Fruit fly (Drosophila melanogaster) whole organism, prepupa: Measurements from ENCODE around the gene CG43732.

ENCODE experiments used
- Blimp-1 ChIP-seq: fragments of 200-800 bp; sonication (Bioruptor generic); optimal IDR thresholded peaks from 3 replicates; lab custom pipeline; 2017; ENCODE audit warnings: missing biosample characterization, missing genetic modification characterization, mild to moderate bottlenecking, moderate library complexity, missing genetic modification reagents
- CG10631 ChIP-seq: fragments of 200-800 bp; sonication (Bioruptor generic); optimal IDR thresholded peaks from 2 replicates; lab custom pipeline; 2016; ENCODE audit warnings: missing biosample characterization, missing genetic modification characterization
- CG10669 ChIP-seq: fragments of 200-800 bp; sonication (Bioruptor generic); optimal IDR thresholded peaks from 3 replicates; lab custom pipeline; 2018; ENCODE audit warnings: missing biosample characterization, mild to moderate bottlenecking, missing genetic modification characterization, moderate library complexity
- CG11294 ChIP-seq: fragments of 200-800 bp; sonication (Bioruptor generic); IDR thresholded peaks from 2 replicates; pipeline ENCODE4 v1.3.6; 2022; ENCODE audit warnings: missing biosample characterization, missing genetic modification characterization
- CG11762 ChIP-seq: fragments of 200-800 bp; sonication (Bioruptor generic); optimal IDR thresholded peaks from 3 replicates; lab custom pipeline; 2016; ENCODE audit warnings: missing biosample characterization, missing genetic modification characterization; ENCODE audit not compliant: insufficient read depth
- CG15336 ChIP-seq: fragments of 200-800 bp; sonication (Bioruptor generic); IDR thresholded peaks from 2 replicates; pipeline ENCODE4 v1.3.6; 2022; ENCODE audit warnings: missing biosample characterization, missing genetic modification characterization
- CG1621 ChIP-seq: fragments of 200-800 bp; sonication (Bioruptor generic); optimal IDR thresholded peaks from 3 replicates; lab custom pipeline; 2018; ENCODE audit warnings: missing biosample characterization, mild to moderate bottlenecking, missing genetic modification characterization
- CG16779 ChIP-seq: fragments of 200-800 bp; sonication (Bioruptor generic); optimal IDR thresholded peaks from 3 replicates; lab custom pipeline; 2017; ENCODE audit warnings: missing biosample characterization, mild to moderate bottlenecking, missing genetic modification characterization
- CG3032 ChIP-seq: fragments of 200-800 bp; optimal IDR thresholded peaks from 2 replicates; lab custom pipeline; 2019; ENCODE audit warnings: missing biosample characterization, mild to moderate bottlenecking, missing genetic modification characterization, moderate library complexity
- CG6163 ChIP-seq: fragments of 200-800 bp; sonication (Bioruptor generic); IDR thresholded peaks from 3 replicates; pipeline ENCODE4 v1.3.6; 2022; ENCODE audit warnings: missing biosample characterization, missing genetic modification characterization
- CG6808 ChIP-seq: fragments of 200-800 bp; sonication (Bioruptor generic); optimal IDR thresholded peaks from 3 replicates; lab custom pipeline; 2017; ENCODE audit warnings: missing biosample characterization, missing genetic modification characterization, mild to moderate bottlenecking, moderate library complexity, missing genetic modification reagents
- CG6854 ChIP-seq: fragments of 200-800 bp; sonication (Bioruptor generic); optimal IDR thresholded peaks from 2 replicates; lab custom pipeline; 2017; ENCODE audit warnings: missing biosample characterization, mild to moderate bottlenecking, missing genetic modification characterization
- CG8319 ChIP-seq: fragments of 200-800 bp; sonication (Bioruptor generic); optimal IDR thresholded peaks from 3 replicates; lab custom pipeline; 2016; ENCODE audit warnings: missing biosample characterization, missing genetic modification characterization
- CG8632 ChIP-seq: fragments of 200-800 bp; sonication (Bioruptor generic); optimal IDR thresholded peaks from 3 replicates; lab custom pipeline; 2016; ENCODE audit warnings: missing biosample characterization, missing genetic modification characterization
- Eip78C ChIP-seq: fragments of 200-800 bp; sonication (Bioruptor generic); peaks from one replicate; lab custom pipeline; 2016; ENCODE audit warnings: missing biosample characterization, missing genetic modification characterization
- Eip93F ChIP-seq: fragments of 200-800 bp; sonication (Bioruptor generic); optimal IDR thresholded peaks from 2 replicates; lab custom pipeline; 2016; ENCODE audit warnings: missing biosample characterization, mild to moderate bottlenecking, missing genetic modification characterization
- Ets21C ChIP-seq: fragments of 200-800 bp; sonication (Bioruptor generic); optimal IDR thresholded peaks from 3 replicates; lab custom pipeline; 2016; ENCODE audit warnings: missing biosample characterization, missing genetic modification characterization
- Ets96B ChIP-seq: fragments of 200-800 bp; optimal IDR thresholded peaks from 2 replicates; lab custom pipeline; 2019; ENCODE audit warnings: missing biosample characterization, mild to moderate bottlenecking, missing genetic modification characterization, moderate library complexity
- Gug ChIP-seq: fragments of 200-800 bp; sonication (Bioruptor generic); IDR thresholded peaks from 2 replicates; pipeline ENCODE4 v1.3.6; 2022; ENCODE audit warnings: missing biosample characterization, missing genetic modification characterization
- Hr38 ChIP-seq: sonication (Bioruptor generic); optimal IDR thresholded peaks from 2 replicates; lab custom pipeline; 2016; ENCODE audit warnings: missing biosample characterization, missing genetic modification characterization
- Hr39 ChIP-seq: fragments of 200-800 bp; sonication (Bioruptor generic); optimal IDR thresholded peaks from 2 replicates; lab custom pipeline; 2016; ENCODE audit warnings: missing biosample characterization, missing genetic modification characterization
- Hr4 ChIP-seq: fragments of 200-800 bp; sonication (Bioruptor generic); optimal IDR thresholded peaks from 3 replicates; lab custom pipeline; 2016; ENCODE audit warnings: missing biosample characterization, missing genetic modification characterization
- Lpt ChIP-seq: fragments of 200-800 bp; sonication (Bioruptor generic); optimal IDR thresholded peaks from 3 replicates; lab custom pipeline; 2016; ENCODE audit warnings: missing biosample characterization, missing genetic modification characterization
- OdsH ChIP-seq: fragments of 200-800 bp; sonication (Bioruptor generic); optimal IDR thresholded peaks from 3 replicates; lab custom pipeline; 2016; ENCODE audit warnings: missing biosample characterization, missing genetic modification characterization
- Smox ChIP-seq: fragments of 200-800 bp; sonication (Bioruptor generic); optimal IDR thresholded peaks from 3 replicates; lab custom pipeline; 2016; ENCODE audit warnings: missing biosample characterization, missing genetic modification characterization
- Sox102F ChIP-seq: fragments of 200-800 bp; sonication (Bioruptor generic); optimal IDR thresholded peaks from 2 replicates; lab custom pipeline; 2016; ENCODE audit warnings: missing biosample characterization, mild to moderate bottlenecking, missing genetic modification characterization
- Sox14 ChIP-seq: fragments of 200-800 bp; sonication (Bioruptor generic); optimal IDR thresholded peaks from 3 replicates; lab custom pipeline; 2016; ENCODE audit warnings: missing biosample characterization, missing genetic modification characterization
- Sox15 ChIP-seq: fragments of 200-800 bp; sonication (Bioruptor generic); optimal IDR thresholded peaks from 3 replicates; lab custom pipeline; 2016; ENCODE audit warnings: missing biosample characterization, missing genetic modification characterization
- achi ChIP-seq: fragments of 200-800 bp; sonication (Bioruptor generic); optimal IDR thresholded peaks from 3 replicates; lab custom pipeline; 2016; ENCODE audit warnings: missing biosample characterization, missing genetic modification characterization
- dac ChIP-seq: fragments of 200-800 bp; sonication (Bioruptor generic); optimal IDR thresholded peaks from 2 replicates; lab custom pipeline; 2017; ENCODE audit warnings: missing biosample characterization, mild to moderate bottlenecking, missing genetic modification characterization
- dsx ChIP-seq: fragments of 200-800 bp; optimal IDR thresholded peaks from 3 replicates; lab custom pipeline; 2019; ENCODE audit warnings: missing biosample characterization, mild to moderate bottlenecking, missing genetic modification characterization, moderate library complexity; ENCODE audit not compliant: poor library complexity, severe bottlenecking
- eg ChIP-seq: fragments of 200-800 bp; sonication (Bioruptor generic); IDR thresholded peaks from 3 replicates; pipeline ENCODE4 v1.3.6; 2022; ENCODE audit warnings: missing biosample characterization, missing genetic modification characterization
- esn ChIP-seq: fragments of 200-800 bp; sonication (Bioruptor generic); optimal IDR thresholded peaks from 2 replicates; lab custom pipeline; 2016; ENCODE audit warnings: missing biosample characterization, mild to moderate bottlenecking, missing genetic modification characterization, moderate library complexity
- fd59A ChIP-seq: fragments of 200-800 bp; sonication (Bioruptor generic); optimal IDR thresholded peaks from 2 replicates; lab custom pipeline; 2017; ENCODE audit warnings: missing biosample characterization, mild to moderate bottlenecking, missing genetic modification characterization, missing genetic modification reagents
- fd85E ChIP-seq: fragments of 200-800 bp; sonication (Bioruptor generic); optimal IDR thresholded peaks from 3 replicates; lab custom pipeline; 2016; ENCODE audit warnings: missing biosample characterization, missing genetic modification characterization
- fkh ChIP-seq: fragments of 200-800 bp; sonication (Bioruptor generic); optimal IDR thresholded peaks from 3 replicates; lab custom pipeline; 2017; ENCODE audit warnings: missing biosample characterization, mild to moderate bottlenecking, missing genetic modification characterization, moderate library complexity
- net ChIP-seq: fragments of 200-800 bp; sonication (Bioruptor generic); optimal IDR thresholded peaks from 3 replicates; lab custom pipeline; 2016; ENCODE audit warnings: missing biosample characterization, missing genetic modification characterization
- salr ChIP-seq, 2 experiments: fragments of 200-800 bp; sonication (Bioruptor generic); optimal IDR thresholded peaks; 3 replicates each; lab custom pipeline; 2016 to 2018; ENCODE audit warnings: missing biosample characterization in 2 of 2, missing genetic modification characterization in 2 of 2, mild to moderate bottlenecking in 1 of 2
- ss ChIP-seq, 2 experiments: fragments of 200-800 bp; sonication (Bioruptor generic); optimal IDR thresholded peaks; 2 replicates in 1 of 2; 3 replicates in 1 of 2; lab custom pipeline; 2017 to 2018; ENCODE audit warnings: mild to moderate bottlenecking in 2 of 2, missing biosample characterization in 2 of 2, missing genetic modification characterization in 2 of 2, moderate library complexity in 1 of 2
- svp ChIP-seq: fragments of 200-800 bp; sonication (Bioruptor generic); peaks from one replicate; lab custom pipeline; 2016; ENCODE audit warnings: missing biosample characterization, missing genetic modification characterization
- vri ChIP-seq: fragments of 200-800 bp; sonication (Bioruptor generic); optimal IDR thresholded peaks from 3 replicates; lab custom pipeline; 2016; ENCODE audit warnings: missing biosample characterization, mild to moderate bottlenecking, missing genetic modification characterization

The CG43732 gene

DNA sequence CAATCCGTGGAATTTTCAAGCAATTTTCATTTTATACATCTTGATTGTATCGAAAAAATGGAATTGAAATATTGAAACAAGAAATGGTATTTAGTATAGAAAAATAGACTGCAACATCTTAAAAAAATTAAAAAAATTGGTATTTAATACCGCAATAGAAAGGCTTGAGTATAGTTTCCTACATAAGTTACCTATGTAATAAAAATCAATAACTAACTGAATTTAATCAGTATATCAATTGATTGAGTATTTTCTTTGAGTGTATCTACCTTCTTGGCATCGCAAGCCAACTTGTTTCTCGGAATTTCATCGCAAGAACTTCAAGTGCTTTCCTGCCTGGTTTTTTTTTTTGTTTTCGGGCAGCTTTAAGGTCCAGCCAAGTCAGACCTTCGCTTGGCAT lies 40.5 kb downstream of the CG43732 start (continued):
- TF ChIP-seq Sox102F (GFP tag; lab: Kevin White, UChicago) (peak; percentile 77), svp (GFP tag; lab: Kevin White, UChicago) (peak; percentile 93), eg (no peak), Eip78C (peak; percentile 96), Ets96B (peak; percentile 81), Sox15 (GFP tag; lab: Kevin White, UChicago) (peak; percentile 33), CG11762 (peak; percentile 51), CG8632 (GFP tag; lab: Kevin White, UChicago) (peak; percentile 48)

- no peak for TF ChIP-seq Sox14 (GFP tag; lab: Kevin White, UChicago)
- peak; percentile 15 for TF ChIP-seq vri (GFP tag; lab: Kevin White, UChicago)
- TF ChIP-seq fkh (GFP tag; lab: Kevin White, UChicago), result peak; percentile 44
Observed at dm6 chr3R:18991721-18992120, 41.7 kb downstream of the CG43732 start.

DNA sequence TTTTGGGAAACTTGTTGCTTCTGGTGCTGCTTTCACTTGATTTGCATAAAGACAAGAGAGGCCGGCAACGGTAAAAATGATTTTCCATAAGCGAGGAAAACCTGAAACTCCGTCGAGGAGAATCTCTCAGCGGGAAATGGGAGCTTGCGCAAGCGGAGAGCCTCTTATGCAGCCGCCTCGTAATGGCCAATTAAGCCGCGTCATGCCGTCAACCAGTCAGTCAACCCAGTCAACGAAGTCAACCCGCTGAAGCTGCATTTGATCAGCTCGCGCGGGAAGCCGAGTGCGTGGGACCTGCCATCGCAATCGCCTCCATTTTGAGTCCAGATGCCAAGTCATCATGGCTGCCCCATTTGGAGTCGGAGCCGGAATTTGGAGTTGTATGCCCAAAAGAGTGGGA lies 43.2 kb downstream of the CG43732 start:
- TF ChIP-seq Blimp-1 (GFP tag; lab: Kevin White, UChicago), result no peak
- TF ChIP-seq CG11762, result no peak
- no peak for TF ChIP-seq CG6163 (GFP tag; lab: Robert Waterston, UW)
- no peak for TF ChIP-seq net (GFP tag; lab: Kevin White, UChicago)
- no peak for TF ChIP-seq CG10631 (GFP tag; lab: Kevin White, UChicago)
- no peak for TF ChIP-seq fkh (GFP tag; lab: Kevin White, UChicago)
- no peak for TF ChIP-seq fd59A (GFP tag; lab: Kevin White, UChicago)
- TF ChIP-seq CG8319, result no peak
- no peak for TF ChIP-seq achi (GFP tag; lab: Kevin White, UChicago)
- TF ChIP-seq Sox102F (GFP tag; lab: Kevin White, UChicago), result no peak

- TF ChIP-seq fd59A (GFP tag; lab: Kevin White, UChicago) (peak; percentile 84), Gug (GFP tag; lab: Robert Waterston, UW) (peak; percentile 83), CG16779 (peak; percentile 75), CG6163 (GFP tag; lab: Robert Waterston, UW) (peak; percentile 95), CG8319 (peak; percentile 94), dsx (GFP tag; lab: Kevin White, UChicago) (peak; percentile 87), Lpt (GFP tag; lab: Kevin White, UChicago) (peak; percentile 89), esn (GFP tag; lab: Kevin White, UChicago) (peak; percentile 94), CG10669 (GFP tag; lab: Kevin White, UChicago) (peak; percentile 90), achi (GFP tag; lab: Kevin White, UChicago) (peak; percentile 94), CG6854 (GFP tag; lab: Kevin White, UChicago) (peak; percentile 84), fkh (GFP tag; lab: Kevin White, UChicago) (no peak), CG8632 (GFP tag; lab: Kevin White, UChicago) (peak; percentile 93), Ets21C (GFP tag; lab: Kevin White, UChicago) (peak; percentile 86), CG15336 (peak; percentile 91), salr (GFP tag; optimal IDR thresholded peaks at IDR 0.05; lab: Kevin White, UChicago) (peak; percentile 78 to 90), Hr38 (GFP tag; lab: Kevin White, UChicago) (no peak), CG1621 (peak; percentile 83), ss (GFP tag; optimal IDR thresholded peaks at IDR 0.05; lab: Kevin White, UChicago) (peak; percentile 77 to 89), CG3032 (tag; lab: Kevin White, UChicago) (peak; percentile 86), CG10631 (GFP tag; lab: Kevin White, UChicago) (peak; percentile 92), Blimp-1 (GFP tag; lab: Kevin White, UChicago) (peak; percentile 58), Ets96B (peak; percentile 90), fd85E (peak; percentile 85), Eip78C (peak; percentile 99), Smox (GFP tag; lab: Kevin White, UChicago) (peak; percentile 92), CG11294 (GFP tag; lab: Robert Waterston, UW) (peak; percentile 72), CG11762 (peak; percentile 94), dac (GFP tag; lab: Kevin White, UChicago) (peak; percentile 58), Hr4 (peak; percentile 90), vri (GFP tag; lab: Kevin White, UChicago) (peak; percentile 65), OdsH (peak; percentile 95), CG6808 (GFP tag; lab: Kevin White, UChicago) (peak; percentile 85), Hr39 (GFP tag; lab: Kevin White, UChicago) (peak; percentile 89), Sox14 (GFP tag; lab: Kevin White, UChicago) (peak; percentile 92), Eip93F (GFP tag; lab: Kevin White, UChicago) (peak; percentile 75)
Observed at dm6 chr3R:18995556-18996272, 45.7 kb downstream of the CG43732 start.
